Worm (Caenorhabditis elegans): ENCODE data around the gene F10C2.3.
A peak's percentile ranks its signal among the peaks of the same experiment; 100 is the strongest.

The F10C2.3 gene

ce11 chrV:12038317-12038716, 18.2 kb downstream of the F10C2.3 start:
- no peak for TF ChIP-seq F55B11.4 (tag; optimal IDR thresholded peaks at IDR 0.05; ENCODE audit: borderline replicate concordance, insufficient read depth)

ce11 chrV:12038783-12039182, 18.7 kb downstream of the F10C2.3 start:
- TF ChIP-seq sptf-2 (GFP tag; optimal IDR thresholded peaks at IDR 0.05) (peak; percentile 60), ZK185.1 (tag; optimal IDR thresholded peaks at IDR 0.05; ENCODE audit: poor library complexity, severe bottlenecking) (no peak), mcd-1 (GFP tag; IDR thresholded peaks at IDR 0.05) (peak; percentile 42), egrh-3 (GFP tag; IDR thresholded peaks at IDR 0.05) (peak; percentile 63; the same call in 1 of the 2 replicates), rcor-1 (GFP tag; IDR thresholded peaks at IDR 0.05) (0 out of 2 replicates have a peak, but pooled peaks have one; percentile 25), ama-1 (optimal IDR thresholded peaks at IDR 0.05) (peak; percentile 57), ama-1 (GFP tag; optimal IDR thresholded peaks at IDR 0.05) (no peak), zfh-2 (GFP tag; conservative IDR thresholded peaks at IDR 0.05) (peak; percentile 95), ztf-18 (tag; optimal IDR thresholded peaks at IDR 0.05) (peak; percentile 20), lir-1 (GFP tag; conservative IDR thresholded peaks at IDR 0.05) (no peak)

ce11 chrV:12039755-12040154, 19.6 kb downstream of the F10C2.3 start:
- TF ChIP-seq dpl-1 (GFP tag; optimal IDR thresholded peaks at IDR 0.05), result no peak
- 0 out of 2 replicates have a peak, but pooled peaks have one; percentile 40 for TF ChIP-seq cebp-2 (GFP tag; IDR thresholded peaks at IDR 0.05)
- 0 out of 2 replicates have a peak, but pooled peaks have one; percentile 23 for TF ChIP-seq mcd-1 (GFP tag; IDR thresholded peaks at IDR 0.05)
- peak; percentile 84 for TF ChIP-seq zfh-2 (GFP tag; conservative IDR thresholded peaks at IDR 0.05)
- TF ChIP-seq F57A8.1 (GFP tag; optimal IDR thresholded peaks at IDR 0.05), result no peak
- no peak for TF ChIP-seq fkh-3 (tag; optimal IDR thresholded peaks at IDR 0.05)
- no peak for TF ChIP-seq hrde-1 (tag; optimal IDR thresholded peaks at IDR 0.05; ENCODE audit: borderline replicate concordance)
- no peak for TF ChIP-seq nhr-90 (tag; optimal IDR thresholded peaks at IDR 0.05)
- 0 out of 2 replicates have a peak, but pooled peaks have one; percentile 25 for TF ChIP-seq nfyb-1 (GFP tag; IDR thresholded peaks at IDR 0.05)

ce11 chrV:12040823-12041606, 20.9 kb downstream of the F10C2.3 start, which contains the start of the genes kup-1 and F10C2.4:
Gene kup-1 (minus strand): TSS chrV:12040873.
Gene F10C2.4 (plus strand): TSS chrV:12041556.
- TF ChIP-seq mcd-1 (GFP tag; IDR thresholded peaks at IDR 0.05) (peak; percentile 85), attf-6 (GFP tag; IDR thresholded peaks at IDR 0.05) (no peak), lin-54 (GFP tag; optimal IDR thresholded peaks at IDR 0.05) (peak; percentile 88), bed-1 (GFP tag; IDR thresholded peaks at IDR 0.05) (no peak), F33H1.4 (GFP tag; IDR thresholded peaks at IDR 0.05) (peak; percentile 11; the same call in 1 of the 2 replicates), attf-5 (GFP tag; optimal IDR thresholded peaks at IDR 0.05) (peak; percentile 86), lsl-1 (GFP tag; optimal IDR thresholded peaks at IDR 0.05) (peak; percentile 21), hmg-1.2 (GFP tag; IDR thresholded peaks at IDR 0.05) (no peak), hrde-1 (tag; optimal IDR thresholded peaks at IDR 0.05; ENCODE audit: borderline replicate concordance) (no peak), madf-6 (GFP tag; IDR thresholded peaks at IDR 0.05) (peak; percentile 60; the same call in 1 of the 2 replicates), nhr-179 (tag; optimal IDR thresholded peaks at IDR 0.05) (no peak), F37B4.10 (GFP tag; IDR thresholded peaks at IDR 0.05) (no peak), somi-1 (GFP tag; optimal IDR thresholded peaks at IDR 0.05) (no peak), repo-1 (tag; optimal IDR thresholded peaks at IDR 0.05) (no peak), lin-35 (GFP tag; optimal IDR thresholded peaks at IDR 0.05) (peak in 1 of 3 experiments; percentile 55), lag-1 (GFP tag; IDR thresholded peaks at IDR 0.05) (no peak), snpc-4 (GFP tag; optimal IDR thresholded peaks at IDR 0.05) (no peak), snpc-4 (tag; optimal IDR thresholded peaks at IDR 0.05) (peak in 2 of 4 experiments; percentile 5 to 40), dpl-1 (GFP tag; optimal IDR thresholded peaks at IDR 0.05) (peak; percentile 81), dox-1 (GFP tag; IDR thresholded peaks at IDR 0.05) (peak; percentile 44; the same call in 1 of the 2 replicates), snpc-3.4 (tag; optimal IDR thresholded peaks at IDR 0.05) (peak; percentile 39), athp-1 (tag; optimal IDR thresholded peaks at IDR 0.05) (peak; percentile 14), efl-1 (GFP tag; optimal IDR thresholded peaks at IDR 0.05) (peak; percentile 86), F55B11.4 (tag; optimal IDR thresholded peaks at IDR 0.05; ENCODE audit: borderline replicate concordance, insufficient read depth) (no peak)

All from whole organism, young adult.